Worm (Caenorhabditis elegans): ENCODE results near the gene gldi-6.

ce11 chrII:3472316-3472715, 25.6 kb downstream of the gldi-6 start, which contains the start of gene Y49F6B.12:
- TF ChIP-seq flt-1 (GFP tag; IDR thresholded peaks at IDR 0.05): no peak
- TF ChIP-seq ama-1 (optimal IDR thresholded peaks at IDR 0.05): no peak
- TF ChIP-seq hmbx-1 (tag; optimal IDR thresholded peaks at IDR 0.05): no peak
